Fruit fly (Drosophila melanogaster) whole organism, embryonic: ENCODE data around the gene Orco.

ENCODE experiments used
- Awh ChIP-seq: fragments of 200-800 bp; sonication (Bioruptor generic); IDR thresholded peaks from 2 replicates; pipeline ENCODE4, ENCODE4 v1.3.6; 2022; ENCODE audit warnings: missing biosample characterization, missing genetic modification characterization
- CG10321 ChIP-seq: fragments of 200-800 bp; sonication (Bioruptor generic); IDR thresholded peaks from 2 replicates; pipeline ENCODE4 v1.3.6; 2022; ENCODE audit warnings: missing biosample characterization, missing genetic modification characterization
- CG10979 ChIP-seq: fragments of 200-800 bp; sonication (Bioruptor generic); optimal IDR thresholded peaks from 2 replicates; lab custom pipeline; 2018; ENCODE audit warnings: missing biosample characterization, mild to moderate bottlenecking, missing genetic modification characterization, moderate library complexity
- CG12659 ChIP-seq: fragments of 200-800 bp; sonication (Bioruptor generic); optimal IDR thresholded peaks from 3 replicates; lab custom pipeline; 2017; ENCODE audit warnings: mild to moderate bottlenecking, missing biosample characterization, missing genetic modification reagents, missing genetic modification characterization
- CG13296 ChIP-seq: fragments of 200-800 bp; sonication (Bioruptor generic); optimal IDR thresholded peaks from 3 replicates; lab custom pipeline; 2018; ENCODE audit warnings: missing biosample characterization, mild to moderate bottlenecking, missing genetic modification characterization
- CG14050 ChIP-seq: fragments of 200-800 bp; sonication (Bioruptor generic); IDR thresholded peaks from 3 replicates; pipeline ENCODE4 v1.3.6; 2022; ENCODE audit warnings: missing biosample characterization, missing genetic modification characterization
- CG14441 ChIP-seq: fragments of 200-800 bp; sonication (Bioruptor generic); IDR thresholded peaks from 2 replicates; pipeline ENCODE4 v1.3.6; 2022; ENCODE audit warnings: missing biosample characterization, missing genetic modification characterization
- CG14710 ChIP-seq: fragments of 200-800 bp; sonication (Bioruptor generic); optimal IDR thresholded peaks from 3 replicates; lab custom pipeline; 2019; ENCODE audit warnings: missing biosample characterization, mild to moderate bottlenecking, missing genetic modification characterization, moderate library complexity
- CG15514 ChIP-seq: fragments of 200-800 bp; sonication (Bioruptor generic); optimal IDR thresholded peaks from 3 replicates; lab custom pipeline; 2017; ENCODE audit warnings: missing biosample characterization, missing genetic modification characterization, mild to moderate bottlenecking, moderate library complexity, missing genetic modification reagents
- CG17186 ChIP-seq: fragments of 200-800 bp; sonication (Bioruptor generic); optimal IDR thresholded peaks from 3 replicates; lab custom pipeline; 2017; ENCODE audit warnings: missing biosample characterization, missing genetic modification reagents, missing genetic modification characterization
- CG17385 ChIP-seq: fragments of 200-800 bp; sonication (Bioruptor generic); optimal IDR thresholded peaks from 3 replicates; lab custom pipeline; 2018; ENCODE audit warnings: missing biosample characterization, mild to moderate bottlenecking, missing genetic modification characterization
- CG17802 ChIP-seq: fragments of 200-800 bp; sonication (Bioruptor generic); optimal IDR thresholded peaks from 2 replicates; lab custom pipeline; 2018; ENCODE audit warnings: missing biosample characterization, mild to moderate bottlenecking, missing genetic modification characterization, moderate library complexity
- CG18262 ChIP-seq: fragments of 200-800 bp; optimal IDR thresholded peaks from 3 replicates; lab custom pipeline; 2019; ENCODE audit warnings: missing biosample characterization, mild to moderate bottlenecking, missing genetic modification characterization, moderate library complexity
- CG18619 ChIP-seq: fragments of 200-800 bp; sonication (Bioruptor generic); optimal IDR thresholded peaks from 3 replicates; lab custom pipeline; 2017; ENCODE audit warnings: missing biosample characterization, mild to moderate bottlenecking, missing genetic modification characterization
- CG31388 ChIP-seq: fragments of 200-800 bp; sonication (Bioruptor generic); optimal IDR thresholded peaks from 2 replicates; lab custom pipeline; 2016; ENCODE audit warnings: missing biosample characterization, missing genetic modification characterization
- CG34422 ChIP-seq: fragments of 200-800 bp; sonication (Bioruptor generic); IDR thresholded peaks from 3 replicates; pipeline ENCODE4 v1.3.6; 2022; ENCODE audit warnings: missing biosample characterization, missing genetic modification characterization
- CG5180 ChIP-seq: fragments of 200-800 bp; sonication (Bioruptor generic); optimal IDR thresholded peaks from 3 replicates; lab custom pipeline; 2017; ENCODE audit warnings: missing biosample characterization, missing genetic modification characterization, mild to moderate bottlenecking, moderate library complexity, missing genetic modification reagents
- D19B ChIP-seq: fragments of 200-800 bp; sonication (Bioruptor generic); optimal IDR thresholded peaks from 2 replicates; lab custom pipeline; 2017; ENCODE audit warnings: missing biosample characterization, mild to moderate bottlenecking, missing genetic modification characterization
- Dek ChIP-seq: fragments of 200-800 bp; sonication (Bioruptor generic); optimal IDR thresholded peaks from 3 replicates; lab custom pipeline; 2019; ENCODE audit warnings: missing biosample characterization, mild to moderate bottlenecking, missing genetic modification characterization, moderate library complexity
- Gug ChIP-seq: fragments of 200-800 bp; sonication (Bioruptor generic); IDR thresholded peaks from 4 replicates; pipeline ENCODE4 v1.3.6; 2022; ENCODE audit warnings: missing biosample characterization, missing genetic modification characterization
- H15 ChIP-seq: fragments of 200-800 bp; sonication (Bioruptor generic); IDR thresholded peaks from 3 replicates; pipeline ENCODE4 v1.3.6; 2022; ENCODE audit warnings: missing biosample characterization, missing genetic modification characterization
- MBD-R2 ChIP-seq: fragments of 200-800 bp; sonication (Bioruptor generic); IDR thresholded peaks from 2 replicates; pipeline ENCODE4 v1.3.6; 2022; ENCODE audit warnings: missing biosample characterization, missing genetic modification characterization
- MTF-1 ChIP-seq: fragments of 200-800 bp; sonication (Bioruptor generic); optimal IDR thresholded peaks from 2 replicates; lab custom pipeline; 2018; ENCODE audit warnings: missing biosample characterization, mild to moderate bottlenecking, missing genetic modification characterization, borderline replicate concordance
- Mes4 ChIP-seq: fragments of 200-800 bp; sonication (Bioruptor generic); optimal IDR thresholded peaks from 2 replicates; lab custom pipeline; 2016; ENCODE audit warnings: missing biosample characterization, missing genetic modification characterization
- NK7.1 ChIP-seq: fragments of 200-800 bp; sonication (Bioruptor generic); optimal IDR thresholded peaks from 3 replicates; lab custom pipeline; 2016; ENCODE audit warnings: missing biosample characterization, missing genetic modification characterization
- Oaz ChIP-seq: fragments of 200-800 bp; sonication (Bioruptor generic); IDR thresholded peaks from 2 replicates; pipeline ENCODE4 v1.3.6; 2022; ENCODE audit warnings: missing biosample characterization, missing genetic modification characterization
- Sox100B ChIP-seq: fragments of 200-800 bp; sonication (Bioruptor generic); optimal IDR thresholded peaks from 3 replicates; lab custom pipeline; 2018; ENCODE audit warnings: missing biosample characterization, mild to moderate bottlenecking, missing genetic modification characterization
- Spps ChIP-seq: fragments of 200-800 bp; sonication (Bioruptor generic); optimal IDR thresholded peaks from 2 replicates; lab custom pipeline; 2018; ENCODE audit warnings: missing biosample characterization, mild to moderate bottlenecking, missing genetic modification characterization
- TFAM ChIP-seq: fragments of 200-800 bp; sonication (Bioruptor generic); optimal IDR thresholded peaks from 2 replicates; lab custom pipeline; 2017; ENCODE audit warnings: missing biosample characterization, missing genetic modification characterization, inconsistent platforms
- ab ChIP-seq: fragments of 200-800 bp; sonication (Bioruptor generic); optimal IDR thresholded peaks from 2 replicates; lab custom pipeline; 2016; ENCODE audit warnings: missing biosample characterization, missing genetic modification characterization
- al ChIP-seq: fragments of 200-800 bp; sonication (Bioruptor generic); IDR thresholded peaks from 2 replicates; pipeline ENCODE4 v1.3.6; 2022; ENCODE audit warnings: missing biosample characterization, missing genetic modification characterization
- amos ChIP-seq: fragments of 200-800 bp; sonication (Bioruptor generic); IDR thresholded peaks from 2 replicates; pipeline ENCODE4 v1.3.6; 2022; ENCODE audit warnings: missing biosample characterization, missing genetic modification characterization; ENCODE audit not compliant: partially characterized antibody
- ase ChIP-seq: fragments of 200-800 bp; sonication (Bioruptor generic); IDR thresholded peaks from 3 replicates; pipeline ENCODE4 v1.3.6; 2022; ENCODE audit warnings: missing biosample characterization, missing genetic modification characterization
- cg ChIP-seq: fragments of 200-800 bp; sonication (Bioruptor generic); optimal IDR thresholded peaks from 3 replicates; lab custom pipeline; 2019; ENCODE audit warnings: missing biosample characterization, mild to moderate bottlenecking, missing genetic modification characterization, moderate library complexity
- chn ChIP-seq: fragments of 200-800 bp; sonication (Bioruptor generic); optimal IDR thresholded peaks from 2 replicates; lab custom pipeline; 2016; ENCODE audit warnings: missing biosample characterization, missing genetic modification characterization
- esg ChIP-seq: fragments of 200-800 bp; sonication (Bioruptor generic); conservative IDR thresholded peaks from 2 replicates; pipeline ENCODE4 v1.3.6; 2022; ENCODE audit warnings: missing biosample characterization, missing genetic modification characterization
- fru ChIP-seq: fragments of >200 bp; optimal IDR thresholded peaks from 2 replicates; lab custom pipeline; 2017
- gfzf ChIP-seq: fragments of 200-800 bp; sonication (Bioruptor generic); optimal IDR thresholded peaks from 2 replicates; lab custom pipeline; 2016; ENCODE audit warnings: missing biosample characterization, mild to moderate bottlenecking, missing genetic modification characterization, moderate library complexity
- grau ChIP-seq: fragments of 200-800 bp; optimal IDR thresholded peaks from 3 replicates; lab custom pipeline; 2019; ENCODE audit warnings: missing biosample characterization, mild to moderate bottlenecking, missing genetic modification characterization, moderate library complexity
- hb ChIP-seq: fragments of 200-800 bp; sonication (Bioruptor generic); IDR thresholded peaks from 3 replicates; pipeline ENCODE4 v1.3.6; 2022; ENCODE audit warnings: missing biosample characterization, missing genetic modification characterization; ENCODE audit not compliant: partially characterized antibody
- her ChIP-seq: fragments of 200-800 bp; sonication (Bioruptor generic); optimal IDR thresholded peaks from 2 replicates; lab custom pipeline; 2016; ENCODE audit warnings: missing biosample characterization, missing genetic modification characterization
- insv ChIP-seq, 2 experiments: fragments of 200-800 bp; sonication (Bioruptor generic); optimal IDR thresholded peaks; 3 replicates each; lab custom pipeline; 2016 to 2018; ENCODE audit warnings: missing biosample characterization in 2 of 2, missing genetic modification characterization in 2 of 2
- jigr1 ChIP-seq: fragments of 200-800 bp; sonication (Bioruptor generic); IDR thresholded peaks from 3 replicates; pipeline ENCODE4 v1.3.6; 2022; ENCODE audit warnings: missing biosample characterization, missing genetic modification characterization
- jing ChIP-seq: fragments of 200-800 bp; sonication (Bioruptor generic); optimal IDR thresholded peaks from 2 replicates; lab custom pipeline; 2018; ENCODE audit warnings: missing biosample characterization, mild to moderate bottlenecking, missing genetic modification characterization
- peb ChIP-seq: fragments of 200-800 bp; sonication (Bioruptor generic); IDR thresholded peaks from 2 replicates; pipeline ENCODE4 v1.3.6; 2022; ENCODE audit warnings: missing biosample characterization, missing genetic modification characterization
- row ChIP-seq: fragments of 200-800 bp; sonication (Bioruptor generic); IDR thresholded peaks from 3 replicates; pipeline ENCODE4 v1.3.6; 2022; ENCODE audit warnings: missing biosample characterization, missing genetic modification characterization
- run ChIP-seq: fragments of 200-800 bp; sonication (Bioruptor generic); optimal IDR thresholded peaks from 3 replicates; lab custom pipeline; 2018; ENCODE audit warnings: missing biosample characterization, mild to moderate bottlenecking, missing genetic modification characterization
- scrt ChIP-seq: fragments of 200-800 bp; sonication (Bioruptor generic); optimal IDR thresholded peaks from 2 replicates; lab custom pipeline; 2018; ENCODE audit warnings: missing biosample characterization, mild to moderate bottlenecking, missing genetic modification characterization, moderate library complexity
- wek ChIP-seq: fragments of 200-800 bp; sonication (Bioruptor generic); optimal IDR thresholded peaks from 3 replicates; lab custom pipeline; 2018; ENCODE audit warnings: missing biosample characterization, mild to moderate bottlenecking, missing genetic modification characterization, moderate library complexity
- zen ChIP-seq: fragments of 200-800 bp; sonication (Bioruptor generic); optimal IDR thresholded peaks from 3 replicates; lab custom pipeline; 2018; ENCODE audit warnings: missing biosample characterization, mild to moderate bottlenecking, missing genetic modification characterization, moderate library complexity

Orco gene

DNA sequence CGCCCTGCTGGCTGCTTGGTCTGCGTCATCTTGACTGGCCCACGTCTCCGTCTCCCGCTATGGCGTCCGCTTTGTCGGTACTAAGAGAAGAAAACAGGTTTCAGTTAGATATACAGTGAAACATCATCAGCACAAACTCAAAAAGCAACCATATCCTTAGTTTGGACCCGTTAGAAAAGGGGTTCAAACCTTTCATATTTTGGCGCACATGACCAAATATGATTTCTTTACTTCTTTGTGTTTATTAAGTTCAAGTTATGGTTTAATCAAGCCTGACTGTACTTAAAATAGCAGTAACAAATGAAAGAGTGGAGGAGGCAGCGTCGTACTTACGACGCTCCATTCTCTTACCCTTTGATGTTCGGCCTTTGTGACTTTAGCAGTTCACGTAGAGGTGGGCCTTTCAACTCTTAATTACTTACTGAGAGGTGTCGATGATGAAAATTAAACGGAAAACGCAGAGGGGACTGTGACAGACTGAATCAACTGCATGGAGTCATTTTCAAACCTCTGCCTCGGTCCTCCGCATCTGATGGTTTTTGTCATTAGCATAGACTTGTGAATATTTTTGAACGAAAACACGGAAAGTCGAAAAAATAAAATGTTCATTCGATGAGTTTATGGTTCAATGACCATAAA lies 50.4 kb downstream of the Orco start (continued):
- TF ChIP-seq H15 (GFP tag; lab: Robert Waterston, UW) (peak; percentile 82), gfzf (GFP tag; lab: Kevin White, UChicago) (no peak), al (peak; percentile 86), CG10979 (tag; lab: Kevin White, UChicago) (peak; percentile 77), Awh (peak; percentile 70), grau (tag; lab: Kevin White, UChicago) (peak; percentile 97), insv (GFP tag; optimal IDR thresholded peaks at IDR 0.05; lab: Kevin White, UChicago) (no peak), jigr1 (GFP tag; lab: Robert Waterston, UW) (peak; percentile 31; the same call in 1 of the 3 replicates), CG18262 (tag; lab: Kevin White, UChicago) (peak; percentile 81), CG13296 (peak; percentile 71), CG14050 (GFP tag; lab: Robert Waterston, UW) (peak; percentile 79), Gug (GFP tag; lab: Robert Waterston, UW) (peak; percentile 83), TFAM (GFP tag; lab: Kevin White, UChicago) (no peak), MTF-1 (GFP tag; lab: Kevin White, UChicago) (peak; percentile 68), CG17186 (no peak), Dek (tag; lab: Kevin White, UChicago) (peak; percentile 79), CG34422 (GFP tag; lab: Robert Waterston, UW) (peak; percentile 87), Mes4 (GFP tag; lab: Kevin White, UChicago) (peak; percentile 38), ab (GFP tag; lab: Kevin White, UChicago) (peak; percentile 61), ase (GFP tag; lab: Robert Waterston, UW) (peak; percentile 81), Sox100B (GFP tag; lab: Kevin White, UChicago) (no peak), CG5180 (no peak), CG14441 (GFP tag; lab: Robert Waterston, UW) (peak; percentile 86), D19B (GFP tag; lab: Kevin White, UChicago) (peak; percentile 57), CG14710 (tag; lab: Kevin White, UChicago) (peak; percentile 47), fru (no peak), peb (no peak), her (GFP tag; lab: Kevin White, UChicago) (peak; percentile 89), MBD-R2 (GFP tag; lab: Robert Waterston, UW) (peak; percentile 56; the same call in 1 of the 2 replicates), CG15514 (peak; percentile 67), row (peak; percentile 87), Oaz (GFP tag; lab: Robert Waterston, UW) (peak; percentile 64), chn (GFP tag; lab: Kevin White, UChicago) (peak; percentile 65), CG12659 (GFP tag; lab: Kevin White, UChicago) (peak; percentile 75), esg (GFP tag; lab: Robert Waterston, UW) (peak; percentile 83), scrt (GFP tag; lab: Kevin White, UChicago) (no peak), CG18619 (peak; percentile 79), CG17385 (GFP tag; lab: Kevin White, UChicago) (peak; percentile 74), zen (tag; lab: Kevin White, UChicago) (peak; percentile 20), hb (GFP tag; lab: Robert Waterston, UW) (no peak), jing (GFP tag; lab: Kevin White, UChicago) (peak; percentile 62), Spps (tag; lab: Kevin White, UChicago) (peak; percentile 47), NK7.1 (GFP tag; lab: Kevin White, UChicago) (peak; percentile 61), CG31388 (GFP tag; lab: Kevin White, UChicago) (peak; percentile 17), CG17802 (tag; lab: Kevin White, UChicago) (peak; percentile 39), wek (peak; percentile 28), run (tag; lab: Kevin White, UChicago) (peak; percentile 63), cg (GFP tag; lab: Kevin White, UChicago) (no peak), CG10321 (GFP tag; lab: Robert Waterston, UW) (peak; percentile 45; the same call in 1 of the 2 replicates), amos (GFP tag; lab: Robert Waterston, UW) (no peak)
